Fruit fly (Drosophila melanogaster) whole organism, embryonic: ENCODE data around the gene dlp.

Experiments used
- ATbp ChIP-seq: fragments of 200-800 bp; sonication (Bioruptor generic); optimal IDR thresholded peaks from 2 replicates; lab custom pipeline; 2017; ENCODE audit warnings: missing biosample characterization, mild to moderate bottlenecking, missing genetic modification characterization, missing genetic modification reagents
- Antp ChIP-seq: fragments of 200-800 bp; sonication (Bioruptor generic); optimal IDR thresholded peaks from 3 replicates; lab custom pipeline; 2016; ENCODE audit warnings: missing biosample characterization, missing genetic modification characterization
- Bdp1 ChIP-seq: fragments of 200-800 bp; sonication (Bioruptor generic); optimal IDR thresholded peaks from 3 replicates; lab custom pipeline; 2016; ENCODE audit warnings: missing biosample characterization, missing genetic modification characterization
- CG10959 ChIP-seq: fragments of 200-800 bp; sonication (Bioruptor generic); IDR thresholded peaks from 2 replicates; pipeline ENCODE4 v1.3.6; 2022; ENCODE audit warnings: missing biosample characterization, missing genetic modification characterization
- CG11398 ChIP-seq: fragments of 200-800 bp; sonication (Bioruptor generic); optimal IDR thresholded peaks from 2 replicates; lab custom pipeline; 2016; ENCODE audit warnings: missing biosample characterization, missing genetic modification characterization
- CG11695 ChIP-seq: fragments of 200-800 bp; sonication (Bioruptor generic); IDR thresholded peaks from 3 replicates; pipeline ENCODE4 v1.3.6; 2022; ENCODE audit warnings: missing biosample characterization, missing genetic modification characterization
- CG11723 ChIP-seq: fragments of 200-800 bp; sonication (Bioruptor generic); optimal IDR thresholded peaks from 2 replicates; lab custom pipeline; 2017; ENCODE audit warnings: missing biosample characterization, mild to moderate bottlenecking, missing genetic modification characterization
- CG12659 ChIP-seq: fragments of 200-800 bp; sonication (Bioruptor generic); optimal IDR thresholded peaks from 3 replicates; lab custom pipeline; 2017; ENCODE audit warnings: mild to moderate bottlenecking, missing biosample characterization, missing genetic modification reagents, missing genetic modification characterization
- CG15073 ChIP-seq: fragments of 200-800 bp; sonication (Bioruptor generic); optimal IDR thresholded peaks from 2 replicates; lab custom pipeline; 2016; ENCODE audit warnings: missing biosample characterization, missing genetic modification characterization
- CG1603 ChIP-seq: fragments of 200-800 bp; sonication (Bioruptor generic); optimal IDR thresholded peaks from 2 replicates; lab custom pipeline; 2019; ENCODE audit warnings: missing biosample characterization, mild to moderate bottlenecking, missing genetic modification characterization, moderate library complexity
- CG17829 ChIP-seq: fragments of 200-800 bp; optimal IDR thresholded peaks from 2 replicates; lab custom pipeline; 2019; ENCODE audit warnings: missing biosample characterization, mild to moderate bottlenecking, missing genetic modification characterization, moderate library complexity
- CG2712 ChIP-seq: fragments of 200-800 bp; optimal IDR thresholded peaks from 3 replicates; lab custom pipeline; 2019; ENCODE audit warnings: missing biosample characterization, mild to moderate bottlenecking, missing genetic modification characterization, moderate library complexity
- CG34376 ChIP-seq: fragments of 200-800 bp; sonication (Bioruptor generic); optimal IDR thresholded peaks from 2 replicates; lab custom pipeline; 2018; ENCODE audit warnings: missing biosample characterization, mild to moderate bottlenecking, missing genetic modification characterization
- CG4820 ChIP-seq: fragments of 200-800 bp; sonication (Bioruptor generic); optimal IDR thresholded peaks from 3 replicates; lab custom pipeline; 2016; ENCODE audit warnings: missing biosample characterization, missing genetic modification characterization
- CG6654 ChIP-seq: fragments of 200-800 bp; sonication (Bioruptor generic); optimal IDR thresholded peaks from 2 replicates; lab custom pipeline; 2017; ENCODE audit warnings: missing biosample characterization, mild to moderate bottlenecking, missing genetic modification characterization
- CG6689 ChIP-seq: fragments of 200-800 bp; sonication (Bioruptor generic); IDR thresholded peaks from 2 replicates; pipeline ENCODE4 v1.3.6; 2022; ENCODE audit warnings: missing biosample characterization, missing genetic modification characterization
- CG8944 ChIP-seq: fragments of 200-800 bp; sonication (Bioruptor generic); optimal IDR thresholded peaks from 3 replicates; lab custom pipeline; 2016; ENCODE audit warnings: missing biosample characterization, missing genetic modification characterization
- CkIIα-i1 ChIP-seq: fragments of 200-800 bp; sonication (Bioruptor generic); IDR thresholded peaks from 2 replicates; pipeline ENCODE4 v1.3.6; 2022; ENCODE audit warnings: missing biosample characterization, missing genetic modification characterization
- ERR ChIP-seq: fragments of 200-800 bp; sonication (Bioruptor generic); optimal IDR thresholded peaks from 2 replicates; lab custom pipeline; 2016; ENCODE audit warnings: missing biosample characterization, missing genetic modification characterization
- HLHmδ ChIP-seq: fragments of 200-800 bp; sonication (Bioruptor generic); optimal IDR thresholded peaks from 2 replicates; lab custom pipeline; 2018; ENCODE audit warnings: missing biosample characterization, mild to moderate bottlenecking, missing genetic modification characterization, moderate library complexity
- HmgD ChIP-seq: fragments of 200-800 bp; sonication (Bioruptor generic); optimal IDR thresholded peaks from 3 replicates; lab custom pipeline; 2016; ENCODE audit warnings: missing biosample characterization, missing genetic modification characterization
- Hmr ChIP-seq: fragments of 200-800 bp; sonication (Bioruptor generic); optimal IDR thresholded peaks from 3 replicates; lab custom pipeline; 2017; ENCODE audit warnings: mild to moderate bottlenecking, missing biosample characterization, missing genetic modification reagents, missing genetic modification characterization
- MTF-1 ChIP-seq: fragments of 200-800 bp; sonication (Bioruptor generic); optimal IDR thresholded peaks from 2 replicates; lab custom pipeline; 2018; ENCODE audit warnings: missing biosample characterization, mild to moderate bottlenecking, missing genetic modification characterization, borderline replicate concordance
- Rx ChIP-seq: fragments of 200-800 bp; sonication (Bioruptor generic); IDR thresholded peaks from 2 replicates; pipeline ENCODE4 v1.3.6; 2022; ENCODE audit warnings: missing biosample characterization, missing genetic modification characterization
- Six4 ChIP-seq: fragments of 200-800 bp; sonication (Bioruptor generic); optimal IDR thresholded peaks from 2 replicates; lab custom pipeline; 2016; ENCODE audit warnings: missing biosample characterization, missing genetic modification characterization
- Sox102F ChIP-seq: fragments of 200-800 bp; sonication (Bioruptor generic); optimal IDR thresholded peaks from 2 replicates; lab custom pipeline; 2018; ENCODE audit warnings: missing biosample characterization, mild to moderate bottlenecking, missing genetic modification characterization, moderate library complexity
- abd-A ChIP-seq: fragments of 200-800 bp; sonication (Bioruptor generic); optimal IDR thresholded peaks from 3 replicates; lab custom pipeline; 2019; ENCODE audit warnings: missing biosample characterization, mild to moderate bottlenecking, missing genetic modification characterization, moderate library complexity
- ac ChIP-seq: fragments of 200-800 bp; sonication (Bioruptor generic); optimal IDR thresholded peaks from 3 replicates; lab custom pipeline; 2017; ENCODE audit warnings: missing biosample characterization, mild to moderate bottlenecking, missing genetic modification characterization
- ara ChIP-seq: fragments of 200-800 bp; sonication (Bioruptor generic); IDR thresholded peaks from 2 replicates; pipeline ENCODE4 v1.3.6; 2022; ENCODE audit warnings: missing biosample characterization, missing genetic modification characterization
- ash1 ChIP-seq: fragments of 200-800 bp; sonication (Bioruptor generic); optimal IDR thresholded peaks from 2 replicates; lab custom pipeline; 2018; ENCODE audit warnings: missing biosample characterization, mild to moderate bottlenecking, missing genetic modification characterization
- bbx ChIP-seq: fragments of 200-800 bp; sonication (Bioruptor generic); IDR thresholded peaks from 2 replicates; pipeline ENCODE4 v1.3.6; 2022; ENCODE audit warnings: missing biosample characterization, missing genetic modification characterization; ENCODE audit not compliant: partially characterized antibody
- bowl ChIP-seq: fragments of 200-800 bp; sonication (Bioruptor generic); IDR thresholded peaks from 2 replicates; pipeline ENCODE4 v1.3.6; 2022; ENCODE audit warnings: missing biosample characterization, missing genetic modification characterization
- cg ChIP-seq: fragments of 200-800 bp; sonication (Bioruptor generic); optimal IDR thresholded peaks from 3 replicates; lab custom pipeline; 2019; ENCODE audit warnings: missing biosample characterization, mild to moderate bottlenecking, missing genetic modification characterization, moderate library complexity
- en ChIP-seq: fragments of 200-800 bp; sonication (Bioruptor generic); optimal IDR thresholded peaks from 2 replicates; lab custom pipeline; 2016; ENCODE audit warnings: missing biosample characterization, missing genetic modification characterization
- esg ChIP-seq: fragments of 200-800 bp; sonication (Bioruptor generic); conservative IDR thresholded peaks from 2 replicates; pipeline ENCODE4 v1.3.6; 2022; ENCODE audit warnings: missing biosample characterization, missing genetic modification characterization
- eyg ChIP-seq: fragments of 200-800 bp; sonication (Bioruptor generic); optimal IDR thresholded peaks from 3 replicates; lab custom pipeline; 2016; ENCODE audit warnings: missing biosample characterization, missing genetic modification characterization
- fd64A ChIP-seq: fragments of 200-800 bp; sonication (Bioruptor generic); optimal IDR thresholded peaks from 3 replicates; lab custom pipeline; 2018; ENCODE audit warnings: missing biosample characterization, mild to moderate bottlenecking, missing genetic modification characterization
- h ChIP-seq: fragments of >200 bp; optimal IDR thresholded peaks from 2 replicates; lab custom pipeline; 2017
- lab ChIP-seq: fragments of 200-800 bp; sonication (Bioruptor generic); optimal IDR thresholded peaks from 3 replicates; lab custom pipeline; 2017; ENCODE audit warnings: missing biosample characterization, missing genetic modification characterization, mild to moderate bottlenecking, moderate library complexity, missing genetic modification reagents
- lmd ChIP-seq: fragments of 200-800 bp; sonication (Bioruptor generic); IDR thresholded peaks from 2 replicates; pipeline ENCODE4 v1.3.6; 2022; ENCODE audit warnings: missing biosample characterization, missing genetic modification characterization
- nerfin-2 ChIP-seq: fragments of 200-800 bp; sonication (Bioruptor generic); IDR thresholded peaks from 2 replicates; pipeline ENCODE4 v1.3.6; 2022; ENCODE audit warnings: missing biosample characterization, missing genetic modification characterization; ENCODE audit not compliant: partially characterized antibody
- oc ChIP-seq: fragments of 200-800 bp; sonication (Bioruptor generic); optimal IDR thresholded peaks from 2 replicates; lab custom pipeline; 2018; ENCODE audit warnings: missing biosample characterization, mild to moderate bottlenecking, missing genetic modification characterization, moderate library complexity
- pan ChIP-seq, 4 experiments: fragments of >200 bp in 3 of 4; fragments of 200-800 bp in 1 of 4; sonication (Bioruptor generic) in 1 of 4; optimal IDR thresholded peaks in 3 of 4; IDR thresholded peaks in 1 of 4; 2 replicates each; pipeline versions ENCODE4 v1.3.6 to Lab custom; 2017 to 2022; ENCODE audit warnings: missing biosample characterization in 2 of 4, missing genetic modification characterization in 2 of 4, mixed read lengths in 1 of 4
- pfk ChIP-seq: fragments of 200-800 bp; sonication (Bioruptor generic); optimal IDR thresholded peaks from 2 replicates; lab custom pipeline; 2018; ENCODE audit warnings: missing biosample characterization, mild to moderate bottlenecking, missing genetic modification characterization, moderate library complexity
- pros ChIP-seq: fragments of 200-800 bp; sonication (Bioruptor generic); optimal IDR thresholded peaks from 3 replicates; lab custom pipeline; 2019; ENCODE audit warnings: missing biosample characterization, mild to moderate bottlenecking, missing genetic modification characterization, moderate library complexity
- pum ChIP-seq: fragments of 200-800 bp; sonication (Bioruptor generic); optimal IDR thresholded peaks from 2 replicates; lab custom pipeline; 2016; ENCODE audit warnings: missing biosample characterization, missing genetic modification characterization
- row ChIP-seq: fragments of 200-800 bp; sonication (Bioruptor generic); IDR thresholded peaks from 3 replicates; pipeline ENCODE4 v1.3.6; 2022; ENCODE audit warnings: missing biosample characterization, missing genetic modification characterization
- sr ChIP-seq: fragments of 200-800 bp; sonication (Bioruptor generic); IDR thresholded peaks from 3 replicates; pipeline ENCODE4 v1.3.6; 2022; ENCODE audit warnings: missing biosample characterization, missing genetic modification characterization
- vfl ChIP-seq: fragments of 200-800 bp; sonication (Bioruptor generic); optimal IDR thresholded peaks from 2 replicates; lab custom pipeline; 2016; ENCODE audit warnings: missing biosample characterization, missing genetic modification characterization
- z ChIP-seq: fragments of 200-800 bp; sonication (Bioruptor generic); IDR thresholded peaks from 3 replicates; pipeline ENCODE4 v1.3.6; 2022; ENCODE audit warnings: missing biosample characterization, missing genetic modification characterization

Gene dlp

dm6 chr3L:14665802-14666351 is 33.5 kb downstream of the dlp start (continued):
- TF ChIP-seq ac (GFP tag; lab: Kevin White, UChicago) (peak; percentile 85), Rx (peak; percentile 65), z (GFP tag; lab: Robert Waterston, UW) (no peak), cg (no peak), pum (peak; percentile 89), CG1603 (tag; lab: Kevin White, UChicago) (peak; percentile 91), ara (GFP tag; lab: Robert Waterston, UW) (peak; percentile 92), nerfin-2 (no peak), h (no peak), CG11723 (GFP tag; lab: Kevin White, UChicago) (peak; percentile 84), ash1 (GFP tag; lab: Kevin White, UChicago) (peak; percentile 44), lab (GFP tag; lab: Kevin White, UChicago) (peak; percentile 93), pfk (GFP tag; lab: Kevin White, UChicago) (no peak), pros (GFP tag; lab: Kevin White, UChicago) (no peak), esg (GFP tag; lab: Robert Waterston, UW) (peak; percentile 83), CG11398 (peak; percentile 84), CG4820 (peak; percentile 91), HmgD (GFP tag; lab: Kevin White, UChicago) (peak; percentile 76), CG34376 (GFP tag; lab: Kevin White, UChicago) (peak; percentile 60), vfl (GFP tag; lab: Kevin White, UChicago) (peak; percentile 75), pan (optimal IDR thresholded peaks at IDR 0.05; lab: Kevin White, UChicago) (no peak), pan (GFP tag; optimal IDR thresholded peaks at IDR 0.05 in 1 of 2, IDR thresholded peaks at IDR 0.05 in 1 of 2) (peak in 1 of 2 experiments; percentile 90), bowl (GFP tag; lab: Robert Waterston, UW) (0 out of 2 replicates have a peak, but pooled peaks have one; percentile 57), Bdp1 (GFP tag; lab: Kevin White, UChicago) (peak; percentile 81), fd64A (GFP tag; lab: Kevin White, UChicago) (peak; percentile 71), eyg (peak; percentile 69), Six4 (peak; percentile 88), Antp (peak; percentile 84), Hmr (GFP tag; lab: Kevin White, UChicago) (peak; percentile 87), CG6689 (peak; percentile 87), CG11695 (GFP tag; lab: Robert Waterston, UW) (peak; percentile 85), oc (peak; percentile 90), CG6654 (peak; percentile 71), CG10959 (GFP tag; lab: Robert Waterston, UW) (peak; percentile 84), ERR (GFP tag; lab: Kevin White, UChicago) (peak; percentile 79), ATbp (GFP tag; lab: Kevin White, UChicago) (peak; percentile 89), CG17829 (tag; lab: Kevin White, UChicago) (peak; percentile 93), bbx (GFP tag; lab: Robert Waterston, UW) (0 out of 2 replicates have a peak, but pooled peaks have one; percentile 11), Sox102F (GFP tag; lab: Kevin White, UChicago) (peak; percentile 91), row (GFP tag; lab: Robert Waterston, UW) (peak; percentile 93), en (GFP tag; lab: Kevin White, UChicago) (peak; percentile 77), CG15073 (peak; percentile 45), sr (GFP tag; lab: Robert Waterston, UW) (0 out of 3 replicates have a peak, but pooled peaks have one; percentile 10), abd-A (peak; percentile 90), CkIIα-i1 (GFP tag; lab: Robert Waterston, UW) (no peak), lmd (peak; percentile 87), MTF-1 (GFP tag; lab: Kevin White, UChicago) (peak; percentile 84), CG12659 (GFP tag; lab: Kevin White, UChicago) (peak; percentile 88), HLHmδ (no peak), CG2712 (tag; lab: Kevin White, UChicago) (peak; percentile 94), CG8944 (peak; percentile 85)
